Fruit fly (Drosophila melanogaster) whole organism, embryonic: Measurements from ENCODE around the gene CG7601.

Source experiments
- Awh ChIP-seq: fragments of 200-800 bp; sonication (Bioruptor generic); IDR thresholded peaks from 2 replicates; pipeline ENCODE4, ENCODE4 v1.3.6; 2022; ENCODE audit warnings: missing biosample characterization, missing genetic modification characterization
- Bgb ChIP-seq: fragments of 200-800 bp; sonication (Bioruptor generic); IDR thresholded peaks from 2 replicates; pipeline ENCODE4 v1.3.6; 2022; ENCODE audit warnings: missing biosample characterization, missing genetic modification characterization; ENCODE audit not compliant: partially characterized antibody
- C15 ChIP-seq: fragments of 200-800 bp; sonication (Bioruptor generic); IDR thresholded peaks from 3 replicates; pipeline ENCODE4 v1.3.6; 2022; ENCODE audit warnings: missing biosample characterization, missing genetic modification characterization
- CG10209 ChIP-seq: fragments of 200-800 bp; sonication (Bioruptor generic); optimal IDR thresholded peaks from 3 replicates; lab custom pipeline; 2017; ENCODE audit warnings: missing biosample characterization, mild to moderate bottlenecking, missing genetic modification characterization, missing genetic modification reagents
- CG10274 ChIP-seq: fragments of 200-800 bp; sonication (Bioruptor generic); optimal IDR thresholded peaks from 3 replicates; lab custom pipeline; 2017; ENCODE audit warnings: missing biosample characterization, mild to moderate bottlenecking, missing genetic modification characterization
- CG10979 ChIP-seq: fragments of 200-800 bp; sonication (Bioruptor generic); optimal IDR thresholded peaks from 2 replicates; lab custom pipeline; 2018; ENCODE audit warnings: missing biosample characterization, mild to moderate bottlenecking, missing genetic modification characterization, moderate library complexity
- CG12155 ChIP-seq: fragments of 200-800 bp; sonication (Bioruptor generic); optimal IDR thresholded peaks from 3 replicates; lab custom pipeline; 2016; ENCODE audit warnings: missing biosample characterization, missing genetic modification characterization
- CG12219 ChIP-seq: fragments of 200-800 bp; sonication (Bioruptor generic); optimal IDR thresholded peaks from 3 replicates; lab custom pipeline; 2018; ENCODE audit warnings: missing biosample characterization, mild to moderate bottlenecking, missing genetic modification characterization
- CG1233 ChIP-seq: fragments of 200-800 bp; sonication (Bioruptor generic); optimal IDR thresholded peaks from 4 replicates; lab custom pipeline; 2018; ENCODE audit warnings: missing biosample characterization, mild to moderate bottlenecking, missing genetic modification characterization
- CG14965 ChIP-seq: fragments of 200-800 bp; sonication (Bioruptor generic); optimal IDR thresholded peaks from 2 replicates; lab custom pipeline; 2016; ENCODE audit warnings: missing biosample characterization, missing genetic modification characterization, borderline replicate concordance
- CG15073 ChIP-seq: fragments of 200-800 bp; sonication (Bioruptor generic); optimal IDR thresholded peaks from 2 replicates; lab custom pipeline; 2016; ENCODE audit warnings: missing biosample characterization, missing genetic modification characterization
- CG15269 ChIP-seq: fragments of 200-800 bp; sonication (Bioruptor generic); optimal IDR thresholded peaks from 2 replicates; lab custom pipeline; 2018; ENCODE audit warnings: missing biosample characterization, mild to moderate bottlenecking, missing genetic modification characterization, moderate library complexity
- CG16779 ChIP-seq: fragments of 200-800 bp; sonication (Bioruptor generic); IDR thresholded peaks from 2 replicates; pipeline ENCODE4 v1.3.6; 2022; ENCODE audit warnings: missing biosample characterization, missing genetic modification characterization
- CG17328 ChIP-seq: fragments of 200-800 bp; sonication (Bioruptor generic); IDR thresholded peaks from 2 replicates; pipeline ENCODE4 v1.3.6; 2022; ENCODE audit warnings: missing biosample characterization, missing genetic modification characterization
- CG1832 ChIP-seq: fragments of 200-800 bp; sonication (Bioruptor generic); optimal IDR thresholded peaks from 2 replicates; lab custom pipeline; 2017; ENCODE audit warnings: missing biosample characterization, mild to moderate bottlenecking, missing genetic modification characterization, inconsistent platforms
- CG18599 ChIP-seq: fragments of 200-800 bp; sonication (Bioruptor generic); optimal IDR thresholded peaks from 3 replicates; lab custom pipeline; 2017; ENCODE audit warnings: missing biosample characterization, missing genetic modification characterization, mild to moderate bottlenecking, moderate library complexity, missing genetic modification reagents
- CG31441 ChIP-seq: fragments of 200-800 bp; sonication (Bioruptor generic); IDR thresholded peaks from 2 replicates; pipeline ENCODE4 v1.3.6; 2022; ENCODE audit warnings: missing biosample characterization, missing genetic modification characterization
- CG32772 ChIP-seq: fragments of 200-800 bp; sonication (Bioruptor generic); IDR thresholded peaks from 2 replicates; pipeline ENCODE4 v1.3.6; 2022; ENCODE audit warnings: missing biosample characterization, missing genetic modification characterization
- CG33557 ChIP-seq: fragments of 200-800 bp; sonication (Bioruptor generic); optimal IDR thresholded peaks from 2 replicates; lab custom pipeline; 2019; ENCODE audit warnings: missing biosample characterization, mild to moderate bottlenecking, missing genetic modification characterization, moderate library complexity
- CG4328 ChIP-seq: fragments of 200-800 bp; sonication (Bioruptor generic); optimal IDR thresholded peaks from 3 replicates; lab custom pipeline; 2017; ENCODE audit warnings: missing biosample characterization, missing genetic modification reagents, missing genetic modification characterization
- CG4730 ChIP-seq: fragments of 200-800 bp; sonication (Bioruptor generic); IDR thresholded peaks from 2 replicates; pipeline ENCODE4 v1.3.6; 2022; ENCODE audit warnings: missing biosample characterization, missing genetic modification characterization
- CG6175 ChIP-seq: fragments of 200-800 bp; sonication (Bioruptor generic); IDR thresholded peaks from 3 replicates; pipeline ENCODE4 v1.3.6; 2022; ENCODE audit warnings: missing biosample characterization, missing genetic modification characterization
- CG6654 ChIP-seq: fragments of 200-800 bp; sonication (Bioruptor generic); optimal IDR thresholded peaks from 2 replicates; lab custom pipeline; 2017; ENCODE audit warnings: missing biosample characterization, mild to moderate bottlenecking, missing genetic modification characterization
- CG8089 ChIP-seq: fragments of 200-800 bp; sonication (Bioruptor generic); optimal IDR thresholded peaks from 3 replicates; lab custom pipeline; 2016; ENCODE audit warnings: missing biosample characterization, missing genetic modification characterization
- CG8290 ChIP-seq, 3 experiments: fragments of 200-800 bp; sonication (Bioruptor generic); optimal IDR thresholded peaks; 2 replicates each; lab custom pipeline; 2016 to 2019; ENCODE audit warnings: missing biosample characterization in 3 of 3, missing genetic modification characterization in 3 of 3, mild to moderate bottlenecking in 2 of 3, moderate library complexity in 1 of 3
- CG8765 ChIP-seq: fragments of 200-800 bp; sonication (Bioruptor generic); IDR thresholded peaks from 2 replicates; pipeline ENCODE4 v1.3.6; 2022; ENCODE audit warnings: missing biosample characterization, missing genetic modification characterization
- CkIIα-i1 ChIP-seq: fragments of 200-800 bp; sonication (Bioruptor generic); IDR thresholded peaks from 2 replicates; pipeline ENCODE4 v1.3.6; 2022; ENCODE audit warnings: missing biosample characterization, missing genetic modification characterization
- CrebB ChIP-seq: fragments of 200-800 bp; sonication (Bioruptor generic); optimal IDR thresholded peaks from 3 replicates; lab custom pipeline; 2018; ENCODE audit warnings: missing biosample characterization, mild to moderate bottlenecking, missing genetic modification characterization
- Deaf1 ChIP-seq: fragments of 200-800 bp; optimal IDR thresholded peaks from 3 replicates; lab custom pipeline; 2019; ENCODE audit warnings: missing biosample characterization, mild to moderate bottlenecking, missing genetic modification characterization, moderate library complexity
- Eip74EF ChIP-seq, 2 experiments: fragments of 200-800 bp in 1 of 2; fragments of >200 bp in 1 of 2; sonication (Bioruptor generic) in 1 of 2; optimal IDR thresholded peaks; 2 replicates each; lab custom pipeline; 2017 to 2019; ENCODE audit warnings: missing biosample characterization in 2 of 2, missing genetic modification characterization in 2 of 2, mild to moderate bottlenecking in 1 of 2, moderate library complexity in 1 of 2
- Ets97D ChIP-seq: fragments of 200-800 bp; sonication (Bioruptor generic); optimal IDR thresholded peaks from 3 replicates; lab custom pipeline; 2016; ENCODE audit warnings: missing biosample characterization, missing genetic modification characterization
- H15 ChIP-seq: fragments of 200-800 bp; sonication (Bioruptor generic); IDR thresholded peaks from 3 replicates; pipeline ENCODE4 v1.3.6; 2022; ENCODE audit warnings: missing biosample characterization, missing genetic modification characterization
- HHEX ChIP-seq: fragments of 200-800 bp; sonication (Bioruptor generic); optimal IDR thresholded peaks from 3 replicates; lab custom pipeline; 2017; ENCODE audit warnings: missing biosample characterization, mild to moderate bottlenecking, missing genetic modification characterization, missing genetic modification reagents
- Lpt ChIP-seq: fragments of >200 bp; optimal IDR thresholded peaks from 2 replicates; lab custom pipeline; 2018; ENCODE audit warnings: missing biosample characterization, missing genetic modification characterization
- NK7.1 ChIP-seq: fragments of 200-800 bp; sonication (Bioruptor generic); optimal IDR thresholded peaks from 3 replicates; lab custom pipeline; 2016; ENCODE audit warnings: missing biosample characterization, missing genetic modification characterization
- Nf-YB ChIP-seq: fragments of 200-800 bp; sonication (Bioruptor generic); optimal IDR thresholded peaks from 3 replicates; lab custom pipeline; 2019; ENCODE audit warnings: missing biosample characterization, mild to moderate bottlenecking, missing genetic modification characterization, moderate library complexity
- Oli ChIP-seq: fragments of 200-800 bp; sonication (Bioruptor generic); optimal IDR thresholded peaks from 2 replicates; lab custom pipeline; 2018; ENCODE audit warnings: missing biosample characterization, mild to moderate bottlenecking, missing genetic modification characterization, moderate library complexity
- bsh ChIP-seq, 2 experiments: fragments of 200-800 bp; sonication (Bioruptor generic); optimal IDR thresholded peaks; 2 replicates each; lab custom pipeline; 2017 to 2018; ENCODE audit warnings: mild to moderate bottlenecking in 2 of 2, missing biosample characterization in 2 of 2, missing genetic modification characterization in 2 of 2, moderate library complexity in 1 of 2
- crol ChIP-seq: fragments of 200-800 bp; sonication (Bioruptor generic); IDR thresholded peaks from 2 replicates; pipeline ENCODE4 v1.3.6; 2022; ENCODE audit warnings: missing biosample characterization, missing genetic modification characterization
- da ChIP-seq: fragments of 200-800 bp; sonication (Bioruptor generic); optimal IDR thresholded peaks from 2 replicates; lab custom pipeline; 2016; ENCODE audit warnings: missing biosample characterization, missing genetic modification characterization
- fd64A ChIP-seq: fragments of 200-800 bp; sonication (Bioruptor generic); optimal IDR thresholded peaks from 3 replicates; lab custom pipeline; 2018; ENCODE audit warnings: missing biosample characterization, mild to moderate bottlenecking, missing genetic modification characterization
- jumu ChIP-seq: fragments of 200-800 bp; sonication (Bioruptor generic); optimal IDR thresholded peaks from 3 replicates; lab custom pipeline; 2016; ENCODE audit warnings: missing biosample characterization, missing genetic modification characterization
- mirr ChIP-seq: fragments of 200-800 bp; sonication (Bioruptor generic); optimal IDR thresholded peaks from 3 replicates; lab custom pipeline; 2018; ENCODE audit warnings: missing biosample characterization, mild to moderate bottlenecking, missing genetic modification characterization
- mld ChIP-seq: fragments of 200-800 bp; sonication (Bioruptor generic); IDR thresholded peaks from 3 replicates; pipeline ENCODE4 v1.3.6; 2022; ENCODE audit warnings: missing biosample characterization, missing genetic modification characterization; ENCODE audit not compliant: partially characterized antibody
- pfk ChIP-seq: fragments of 200-800 bp; sonication (Bioruptor generic); optimal IDR thresholded peaks from 2 replicates; lab custom pipeline; 2018; ENCODE audit warnings: missing biosample characterization, mild to moderate bottlenecking, missing genetic modification characterization, moderate library complexity
- repo ChIP-seq: fragments of 200-800 bp; sonication (Bioruptor generic); optimal IDR thresholded peaks from 2 replicates; lab custom pipeline; 2016; ENCODE audit warnings: missing biosample characterization, missing genetic modification characterization
- row ChIP-seq: fragments of 200-800 bp; sonication (Bioruptor generic); IDR thresholded peaks from 3 replicates; pipeline ENCODE4 v1.3.6; 2022; ENCODE audit warnings: missing biosample characterization, missing genetic modification characterization
- sd ChIP-seq: fragments of 200-800 bp; sonication (Bioruptor generic); optimal IDR thresholded peaks from 3 replicates; lab custom pipeline; 2018; ENCODE audit warnings: missing biosample characterization, mild to moderate bottlenecking, missing genetic modification characterization, moderate library complexity
- slp2 ChIP-seq: fragments of 200-800 bp; sonication (Bioruptor generic); optimal IDR thresholded peaks from 2 replicates; lab custom pipeline; 2016; ENCODE audit warnings: missing biosample characterization, missing genetic modification characterization
- vvl ChIP-seq: fragments of 200-800 bp; sonication (Bioruptor generic); IDR thresholded peaks from 2 replicates; pipeline ENCODE4 v1.3.6; 2022; ENCODE audit warnings: missing biosample characterization, missing genetic modification characterization

Gene CG7601

dm6 chr3R:29782367-29782766 lies 45.8 kb upstream of the CG7601 start (continued):
- TF ChIP-seq CG4730 (GFP tag; lab: Robert Waterston, UW) = no peak
- TF ChIP-seq slp2 (GFP tag; lab: Kevin White, UChicago) = no peak
- TF ChIP-seq Nf-YB = no peak
- TF ChIP-seq NK7.1 = no peak
- TF ChIP-seq CG10979 = no peak
- TF ChIP-seq Eip74EF (GFP tag; optimal IDR thresholded peaks at IDR 0.05; lab: Kevin White, UChicago) = no peak
- no peak for TF ChIP-seq CkIIα-i1 (GFP tag; lab: Robert Waterston, UW)
- no peak for TF ChIP-seq CG12155
- no peak for TF ChIP-seq CG32772
- TF ChIP-seq CG15269 (tag; lab: Kevin White, UChicago) = no peak
- no peak for TF ChIP-seq da (GFP tag; lab: Kevin White, UChicago)
- peak; percentile 71 for TF ChIP-seq Bgb (GFP tag; lab: Robert Waterston, UW)
- TF ChIP-seq Oli (tag; lab: Kevin White, UChicago) = no peak
- no peak for TF ChIP-seq CG8089 (GFP tag; lab: Kevin White, UChicago)
- TF ChIP-seq CG15073 (GFP tag; lab: Kevin White, UChicago) = no peak
- TF ChIP-seq CG6175 (GFP tag; lab: Robert Waterston, UW) = no peak
- no peak for TF ChIP-seq CG31441
- TF ChIP-seq CG12219 (GFP tag; lab: Kevin White, UChicago) = no peak
- peak; percentile 31 for TF ChIP-seq HHEX (GFP tag; lab: Kevin White, UChicago)
- TF ChIP-seq Lpt (GFP tag; lab: Kevin White, UChicago) = no peak
- no peak for TF ChIP-seq repo
- no peak for TF ChIP-seq C15 (GFP tag; lab: Robert Waterston, UW)
- no peak for TF ChIP-seq fd64A (GFP tag; lab: Kevin White, UChicago)
- 0 out of 2 replicates have a peak, but pooled peaks have one; percentile 44 for TF ChIP-seq CG16779 (GFP tag; lab: Robert Waterston, UW)
- no peak for TF ChIP-seq crol
- TF ChIP-seq pfk (GFP tag; lab: Kevin White, UChicago) = peak; percentile 7
- no peak for TF ChIP-seq CG8765 (GFP tag; lab: Robert Waterston, UW)
- peak; percentile 46 for TF ChIP-seq CG18599 (GFP tag; lab: Kevin White, UChicago)
- peak; percentile 47 for TF ChIP-seq CrebB (tag; lab: Kevin White, UChicago)
- TF ChIP-seq Ets97D = no peak
- TF ChIP-seq CG14965 (GFP tag; lab: Kevin White, UChicago) = no peak
- TF ChIP-seq CG1233 (GFP tag; lab: Kevin White, UChicago) = peak; percentile 12
- no peak for TF ChIP-seq CG33557 (GFP tag; lab: Kevin White, UChicago)
- TF ChIP-seq H15 (GFP tag; lab: Robert Waterston, UW) = no peak
- TF ChIP-seq CG4328 (GFP tag; lab: Kevin White, UChicago) = peak; percentile 10
- TF ChIP-seq CG10209 = no peak
- TF ChIP-seq CG1832 (GFP tag; lab: Kevin White, UChicago) = no peak
- TF ChIP-seq mirr (GFP tag; lab: Kevin White, UChicago) = peak; percentile 66
- TF ChIP-seq CG8290 (GFP tag; optimal IDR thresholded peaks at IDR 0.05; lab: Kevin White, UChicago) = no peak
- TF ChIP-seq CG8290 (tag; optimal IDR thresholded peaks at IDR 0.05; lab: Kevin White, UChicago) = peak in 1 of 2 experiments; percentile 61
- TF ChIP-seq row (GFP tag; lab: Robert Waterston, UW) = no peak
- no peak for TF ChIP-seq mld (GFP tag; lab: Robert Waterston, UW)
- no peak for TF ChIP-seq CG6654 (GFP tag; lab: Kevin White, UChicago)
- TF ChIP-seq vvl (GFP tag; lab: Robert Waterston, UW) = 0 out of 2 replicates have a peak, but pooled peaks have one; percentile 30
- TF ChIP-seq CG10274 (GFP tag; lab: Kevin White, UChicago) = no peak
- TF ChIP-seq bsh (GFP tag; optimal IDR thresholded peaks at IDR 0.05; lab: Kevin White, UChicago) = peak in 1 of 2 experiments; percentile 26
- TF ChIP-seq Deaf1 = peak; percentile 74
- no peak for TF ChIP-seq jumu (GFP tag; lab: Kevin White, UChicago)
- TF ChIP-seq sd (tag; lab: Kevin White, UChicago) = peak; percentile 30
- no peak for TF ChIP-seq Awh (GFP tag; lab: Robert Waterston, UW)
- TF ChIP-seq CG17328 (GFP tag; lab: Robert Waterston, UW) = no peak
